Worm (Caenorhabditis elegans) whole organism, L4 larva: Measurements from ENCODE around the gene F15H10.5.

Experiments
- D1046.2 ChIP-seq: fragments of 200-800 bp; sonication (Bioruptor generic); IDR thresholded peaks from 2 replicates; pipeline ENCODE4 v1.3.6; 2022; ENCODE audit warnings: missing genetic modification characterization, missing compliant biosample characterization
- F10B5.3 ChIP-seq: sonication (generic microtip); optimal IDR thresholded peaks from 2 replicates; lab custom pipeline; 2016; ENCODE audit warnings: mild to moderate bottlenecking, missing genetic modification characterization, missing compliant biosample characterization
- F37D6.2 ChIP-seq: sonication (generic microtip); optimal IDR thresholded peaks from 2 replicates; lab custom pipeline; 2016; ENCODE audit warnings: mild to moderate bottlenecking, missing genetic modification characterization, missing compliant biosample characterization
- Y105C5A.15 ChIP-seq: fragments of 200-800 bp; sonication (Bioruptor generic); IDR thresholded peaks from 2 replicates; pipeline ENCODE4 v1.3.6; 2022; ENCODE audit warnings: missing genetic modification characterization, missing compliant biosample characterization
- Y48G9A.11 ChIP-seq: fragments of 200-800 bp; sonication (Bioruptor generic); IDR thresholded peaks from 2 replicates; pipeline ENCODE4 v1.3.6; 2022; ENCODE audit warnings: missing genetic modification reagents, missing genetic modification characterization, missing compliant biosample characterization
- Y75B8A.6 ChIP-seq: fragments of 200-800 bp; sonication (Bioruptor generic); IDR thresholded peaks from 2 replicates; pipeline ENCODE4 v1.3.6; 2022; ENCODE audit warnings: missing genetic modification reagents, missing genetic modification characterization, missing compliant biosample characterization
- ZK546.5 ChIP-seq, 2 experiments: sonication (generic microtip); optimal IDR thresholded peaks; 2 replicates each; lab custom pipeline; 2017; ENCODE audit warnings: missing biosample characterization in 2 of 2, missing genetic modification characterization in 2 of 2
- aha-1 ChIP-seq: fragments of 150-350 bp; peaks from one replicate; lab custom pipeline; 2014; ENCODE audit warnings: missing biosample characterization, missing genetic modification characterization
- ceh-28 ChIP-seq: fragments of 150-350 bp; optimal IDR thresholded peaks from 2 replicates; lab custom pipeline; 2014; ENCODE audit warnings: missing biosample characterization, missing genetic modification reagents, missing genetic modification characterization
- ceh-62 ChIP-seq: sonication (generic microtip); optimal IDR thresholded peaks from 2 replicates; lab custom pipeline; 2017; ENCODE audit warnings: missing biosample characterization, missing genetic modification characterization
- ceh-82 ChIP-seq: sonication (generic microtip); optimal IDR thresholded peaks from 2 replicates; lab custom pipeline; 2017; ENCODE audit warnings: missing biosample characterization, missing genetic modification characterization
- ces-1 ChIP-seq: fragments of 150-350 bp; sonication (generic microtip); optimal IDR thresholded peaks from 4 replicates; lab custom pipeline; 2014; ENCODE audit warnings: missing biosample characterization, missing genetic modification reagents, missing genetic modification characterization
- cey-2 ChIP-seq: sonication (generic microtip); optimal IDR thresholded peaks from 3 replicates; lab custom pipeline; 2017; ENCODE audit warnings: missing genetic modification characterization, mild to moderate bottlenecking, missing compliant biosample characterization, antibody characterized with exemption, borderline replicate concordance; ENCODE audit not compliant: insufficient read depth
- daf-16 ChIP-seq, 3 experiments: sonication (generic microtip); optimal IDR thresholded peaks; 2 replicates each; lab custom pipeline; 2016 to 2017; ENCODE audit warnings: missing genetic modification characterization in 3 of 3, missing genetic modification reagents in 3 of 3, mild to moderate bottlenecking in 2 of 3, missing compliant biosample characterization in 2 of 3, missing biosample characterization in 1 of 3, moderate library complexity in 1 of 3
- dmd-6 ChIP-seq: fragments of 200-800 bp; sonication (Bioruptor generic); IDR thresholded peaks from 2 replicates; pipeline ENCODE4 v1.3.6; 2022; ENCODE audit warnings: missing genetic modification reagents, missing genetic modification characterization, missing compliant biosample characterization
- dpl-1 ChIP-seq: fragments of 150-350 bp; optimal IDR thresholded peaks from 2 replicates; lab custom pipeline; 2014; ENCODE audit warnings: missing biosample characterization, missing genetic modification reagents, missing genetic modification characterization
- egl-27 ChIP-seq: sonication (generic microtip); optimal IDR thresholded peaks from 3 replicates; lab custom pipeline; 2017; ENCODE audit warnings: missing biosample characterization, missing genetic modification reagents, missing genetic modification characterization
- hif-1 ChIP-seq, 2 experiments: sonication (generic microtip); optimal IDR thresholded peaks; 2 replicates each; lab custom pipeline; 2016 to 2017; ENCODE audit warnings: missing compliant biosample characterization in 2 of 2, missing genetic modification characterization in 2 of 2, missing genetic modification reagents in 2 of 2, missing genotype in 2 of 2, mild to moderate bottlenecking in 1 of 2
- hlh-11 ChIP-seq: fragments of 200-800 bp; sonication (Bioruptor generic); optimal IDR thresholded peaks from 2 replicates; lab custom pipeline; 2018; ENCODE audit warnings: mild to moderate bottlenecking, missing genetic modification characterization, missing compliant biosample characterization
- jun-1 ChIP-seq: fragments of 150-350 bp; optimal IDR thresholded peaks from 2 replicates; lab custom pipeline; 2014; ENCODE audit warnings: missing biosample characterization, missing genetic modification reagents, missing genetic modification characterization
- lim-7 ChIP-seq: fragments of 200-800 bp; sonication (Bioruptor generic); IDR thresholded peaks from 2 replicates; pipeline ENCODE4 v1.3.6; 2022; ENCODE audit warnings: missing genetic modification characterization, missing compliant biosample characterization
- lin-15B ChIP-seq: fragments of 150-350 bp; sonication (generic microtip); optimal IDR thresholded peaks from 3 replicates; lab custom pipeline; 2014; ENCODE audit warnings: missing biosample characterization, missing genetic modification characterization
- lir-3 ChIP-seq: sonication (generic microtip); optimal IDR thresholded peaks from 2 replicates; lab custom pipeline; 2016; ENCODE audit warnings: mild to moderate bottlenecking, missing genetic modification characterization, missing compliant biosample characterization
- madf-5 ChIP-seq, 2 experiments: fragments of 200-800 bp; sonication (Bioruptor generic); IDR thresholded peaks; 2 replicates each; pipeline ENCODE4 v1.3.6; 2022; ENCODE audit warnings: missing compliant biosample characterization in 2 of 2, missing genetic modification characterization in 2 of 2
- madf-9 ChIP-seq: fragments of 200-800 bp; sonication (Bioruptor generic); conservative IDR thresholded peaks from 2 replicates; pipeline ENCODE4 v1.3.6; 2022; ENCODE audit warnings: missing genetic modification reagents, missing genetic modification characterization, missing compliant biosample characterization
- mdt-29 ChIP-seq: fragments of 200-800 bp; sonication (Bioruptor generic); IDR thresholded peaks from 2 replicates; pipeline ENCODE4 v1.3.6; 2022; ENCODE audit warnings: missing genetic modification reagents, missing genetic modification characterization, missing compliant biosample characterization
- mes-2 ChIP-seq: sonication (generic microtip); optimal IDR thresholded peaks from 2 replicates; lab custom pipeline; 2016; ENCODE audit warnings: missing genotype, mild to moderate bottlenecking, missing genetic modification characterization, missing compliant biosample characterization; ENCODE audit not compliant: poor library complexity, severe bottlenecking
- nhr-102 ChIP-seq: sonication (generic microtip); optimal IDR thresholded peaks from 2 replicates; lab custom pipeline; 2016; ENCODE audit warnings: mild to moderate bottlenecking, missing genetic modification characterization, moderate library complexity, missing compliant biosample characterization
- nhr-11 ChIP-seq: fragments of 150-350 bp; optimal IDR thresholded peaks from 2 replicates; lab custom pipeline; 2014; ENCODE audit warnings: missing biosample characterization, missing genetic modification characterization
- nhr-28 ChIP-seq: fragments of 150-350 bp; optimal IDR thresholded peaks from 2 replicates; lab custom pipeline; 2014; ENCODE audit warnings: missing biosample characterization, missing genetic modification characterization
- nhr-48 ChIP-seq: sonication (generic microtip); optimal IDR thresholded peaks from 2 replicates; lab custom pipeline; 2016; ENCODE audit warnings: mild to moderate bottlenecking, missing genetic modification characterization, missing compliant biosample characterization
- nhr-76 ChIP-seq: fragments of 150-350 bp; optimal IDR thresholded peaks from 2 replicates; lab custom pipeline; 2014; ENCODE audit warnings: missing biosample characterization, missing genetic modification characterization
- php-3 ChIP-seq: fragments of 200-800 bp; sonication (Bioruptor generic); IDR thresholded peaks from 2 replicates; pipeline ENCODE4 v1.3.6; 2022; ENCODE audit warnings: missing genetic modification reagents, missing genetic modification characterization, missing compliant biosample characterization
- pqm-1 ChIP-seq: sonication (generic microtip); optimal IDR thresholded peaks from 2 replicates; lab custom pipeline; 2017; ENCODE audit warnings: missing biosample characterization, missing genetic modification characterization
- rbr-2 ChIP-seq: sonication (generic microtip); optimal IDR thresholded peaks from 2 replicates; lab custom pipeline; 2016; ENCODE audit warnings: missing genotype, missing genetic modification characterization, missing compliant biosample characterization
- saeg-2 ChIP-seq: fragments of 200-800 bp; sonication (Bioruptor generic); IDR thresholded peaks from 2 replicates; pipeline ENCODE4 v1.3.6; 2022; ENCODE audit warnings: missing genetic modification reagents, missing genetic modification characterization, missing compliant biosample characterization
- sdz-12 ChIP-seq: fragments of 200-800 bp; sonication (Bioruptor generic); optimal IDR thresholded peaks from 2 replicates; lab custom pipeline; 2018; ENCODE audit warnings: mild to moderate bottlenecking, missing genetic modification characterization, missing compliant biosample characterization
- snpc-1.2 ChIP-seq: fragments of 200-800 bp; sonication (Bioruptor generic); IDR thresholded peaks from 2 replicates; pipeline ENCODE4 v1.3.6; 2022; ENCODE audit warnings: missing genetic modification reagents, missing genetic modification characterization, missing compliant biosample characterization
- snpc-4 ChIP-seq: fragments of 150-350 bp; optimal IDR thresholded peaks from 2 replicates; lab custom pipeline; 2014; ENCODE audit warnings: missing biosample characterization, missing genetic modification characterization
- unc-130 ChIP-seq: sonication (generic microtip); optimal IDR thresholded peaks from 2 replicates; lab custom pipeline; 2016; ENCODE audit warnings: missing genetic modification reagents, missing genetic modification characterization, missing compliant biosample characterization
- unc-62 ChIP-seq, 3 experiments: fragments of 150-350 bp in 1 of 3; sonication (generic microtip); optimal IDR thresholded peaks in 2 of 3; peaks in 1 of 3; 1 replicate in 1 of 3; 2 replicates in 2 of 3; lab custom pipeline; 2014 to 2017; ENCODE audit warnings: missing biosample characterization in 3 of 3, missing genetic modification characterization in 3 of 3, missing genetic modification reagents in 3 of 3, missing genotype in 1 of 3
- zag-1 ChIP-seq: fragments of 150-350 bp; optimal IDR thresholded peaks from 2 replicates; lab custom pipeline; 2014; ENCODE audit warnings: missing biosample characterization, missing genetic modification characterization
- zfp-2 ChIP-seq: sonication (generic microtip); optimal IDR thresholded peaks from 2 replicates; lab custom pipeline; 2016; ENCODE audit warnings: mild to moderate bottlenecking, missing genetic modification characterization, missing compliant biosample characterization
- zip-11 ChIP-seq: fragments of 200-800 bp; sonication (Bioruptor generic); IDR thresholded peaks from 2 replicates; pipeline ENCODE4 v1.3.6; 2022; ENCODE audit warnings: missing genetic modification characterization, missing compliant biosample characterization

F15H10.5 gene

ce11 chrV:10435198-10435597, 16.3 kb upstream of the F15H10.5 start:
- TF ChIP-seq ceh-28 (tag; lab: Kevin White, UChicago) (no peak), daf-16 (GFP tag; optimal IDR thresholded peaks at IDR 0.05; lab: Kevin White, UChicago) (no peak), daf-16 (tag; optimal IDR thresholded peaks at IDR 0.05; lab: Kevin White, UChicago) (peak; percentile 14), lir-3 (tag; lab: Kevin White, UChicago) (no peak), nhr-102 (tag; lab: Kevin White, UChicago) (no peak), ZK546.5 (tag; optimal IDR thresholded peaks at IDR 0.05; lab: Kevin White, UChicago) (no peak), snpc-1.2 (GFP tag; lab: Robert Waterston, UW) (no peak), cey-2 (tag; lab: Kevin White, UChicago) (no peak), madf-9 (GFP tag; lab: Robert Waterston, UW) (no peak), unc-130 (GFP tag; lab: Kevin White, UChicago) (no peak), lin-15B (tag; lab: Kevin White, UChicago) (no peak), jun-1 (no peak), madf-5 (GFP tag; IDR thresholded peaks at IDR 0.05; lab: Robert Waterston, UW) (no peak), ceh-62 (no peak), dmd-6 (GFP tag; lab: Robert Waterston, UW) (peak; percentile 54), F10B5.3 (tag; lab: Kevin White, UChicago) (no peak), nhr-28 (tag; lab: Kevin White, UChicago) (peak; percentile 36), F37D6.2 (tag; lab: Kevin White, UChicago) (no peak), lim-7 (GFP tag; lab: Robert Waterston, UW) (no peak), egl-27 (tag; lab: Kevin White, UChicago) (no peak), zip-11 (GFP tag; lab: Robert Waterston, UW) (no peak), nhr-11 (no peak), rbr-2 (tag; lab: Kevin White, UChicago) (no peak), nhr-76 (no peak), ceh-82 (tag; lab: Kevin White, UChicago) (no peak), Y75B8A.6 (GFP tag; lab: Robert Waterston, UW) (no peak), ces-1 (no peak), aha-1 (no peak), nhr-48 (tag; lab: Kevin White, UChicago) (no peak), zag-1 (tag; lab: Kevin White, UChicago) (no peak), Y48G9A.11 (GFP tag; lab: Robert Waterston, UW) (no peak), mdt-29 (GFP tag; lab: Robert Waterston, UW) (no peak), snpc-4 (tag; lab: Kevin White, UChicago) (no peak), dpl-1 (GFP tag; lab: Kevin White, UChicago) (no peak), sdz-12 (GFP tag; lab: Kevin White, UChicago) (no peak), pqm-1 (tag; lab: Kevin White, UChicago) (peak; percentile 44), unc-62 (GFP tag; optimal IDR thresholded peaks at IDR 0.05 in 1 of 2; lab: Kevin White, UChicago) (peak in 1 of 2 experiments; percentile 95), unc-62 (tag; optimal IDR thresholded peaks at IDR 0.05; lab: Kevin White, UChicago) (no peak), saeg-2 (no peak), mes-2 (tag; lab: Kevin White, UChicago) (no peak), Y105C5A.15 (GFP tag; lab: Robert Waterston, UW) (no peak)

ce11 chrV:10433721-10434120, 14.9 kb upstream of the F15H10.5 start, which contains the start of gene Y32F6A.4:
Gene Y32F6A.4 (minus strand): TSS chrV:10434067.
- TF ChIP-seq D1046.2 (GFP tag; lab: Robert Waterston, UW) (no peak), hlh-11 (tag; lab: Kevin White, UChicago) (peak; percentile 15), dmd-6 (GFP tag; lab: Robert Waterston, UW) (peak; percentile 41; the same call in 1 of the 2 replicates), daf-16 (GFP tag; optimal IDR thresholded peaks at IDR 0.05; lab: Kevin White, UChicago) (no peak), daf-16 (tag; optimal IDR thresholded peaks at IDR 0.05; lab: Kevin White, UChicago) (peak; percentile 45), php-3 (GFP tag; lab: Robert Waterston, UW) (peak; percentile 17; the same call in 1 of the 2 replicates), hif-1 (tag; optimal IDR thresholded peaks at IDR 0.05; lab: Kevin White, UChicago) (no peak), unc-62 (GFP tag; optimal IDR thresholded peaks at IDR 0.05 in 1 of 2; lab: Kevin White, UChicago) (peak in 1 of 2 experiments; percentile 81), unc-62 (tag; optimal IDR thresholded peaks at IDR 0.05; lab: Kevin White, UChicago) (no peak), zfp-2 (tag; lab: Kevin White, UChicago) (no peak), nhr-28 (tag; lab: Kevin White, UChicago) (peak; percentile 39), pqm-1 (tag; lab: Kevin White, UChicago) (peak; percentile 69), lir-3 (tag; lab: Kevin White, UChicago) (no peak)
